Fruit fly (Drosophila melanogaster) whole organism, embryonic: ENCODE measurements around the gene Fpgs1.
A peak's percentile ranks its signal among the peaks of the same experiment; 100 is the strongest.

Experiments used
- BEAF-32 ChIP-seq: fragments of 200-800 bp; sonication (Bioruptor generic); optimal IDR thresholded peaks from 3 replicates; lab custom pipeline; 2017; ENCODE audit warnings: missing biosample characterization, missing genetic modification characterization, mild to moderate bottlenecking, moderate library complexity, missing genetic modification reagents
- Blimp-1 ChIP-seq: fragments of 200-800 bp; sonication (Bioruptor generic); optimal IDR thresholded peaks from 3 replicates; lab custom pipeline; 2018; ENCODE audit warnings: missing biosample characterization, missing genetic modification characterization, mild to moderate bottlenecking, moderate library complexity, missing genetic modification reagents
- CG10267 ChIP-seq: fragments of 200-800 bp; sonication (Bioruptor generic); optimal IDR thresholded peaks from 2 replicates; lab custom pipeline; 2018; ENCODE audit warnings: missing biosample characterization, mild to moderate bottlenecking, missing genetic modification characterization, moderate library complexity
- CG10321 ChIP-seq: fragments of 200-800 bp; sonication (Bioruptor generic); IDR thresholded peaks from 2 replicates; pipeline ENCODE4 v1.3.6; 2022; ENCODE audit warnings: missing biosample characterization, missing genetic modification characterization
- CG10462 ChIP-seq: fragments of 200-800 bp; sonication (Bioruptor generic); optimal IDR thresholded peaks from 2 replicates; lab custom pipeline; 2016; ENCODE audit warnings: missing biosample characterization, missing genetic modification characterization
- CG14441 ChIP-seq: fragments of 200-800 bp; sonication (Bioruptor generic); IDR thresholded peaks from 2 replicates; pipeline ENCODE4 v1.3.6; 2022; ENCODE audit warnings: missing biosample characterization, missing genetic modification characterization
- CG17568 ChIP-seq: fragments of 200-800 bp; sonication (Bioruptor generic); optimal IDR thresholded peaks from 2 replicates; lab custom pipeline; 2018; ENCODE audit warnings: missing biosample characterization, mild to moderate bottlenecking, missing genetic modification characterization, moderate library complexity
- CG2120 ChIP-seq: fragments of 200-800 bp; sonication (Bioruptor generic); optimal IDR thresholded peaks from 3 replicates; lab custom pipeline; 2016; ENCODE audit warnings: missing biosample characterization, missing genetic modification characterization
- CG31365 ChIP-seq: fragments of 200-800 bp; sonication (Bioruptor generic); optimal IDR thresholded peaks from 2 replicates; lab custom pipeline; 2018; ENCODE audit warnings: missing biosample characterization, mild to moderate bottlenecking, missing genetic modification characterization
- CG32767 ChIP-seq: fragments of 200-800 bp; sonication (Bioruptor generic); IDR thresholded peaks from 2 replicates; pipeline ENCODE4 v1.3.6; 2022; ENCODE audit warnings: missing biosample characterization, missing genetic modification characterization
- CG4617 ChIP-seq: fragments of 200-800 bp; sonication (Bioruptor generic); optimal IDR thresholded peaks from 3 replicates; lab custom pipeline; 2016; ENCODE audit warnings: missing biosample characterization, missing genetic modification characterization, borderline replicate concordance
- CG6765 ChIP-seq: fragments of 200-800 bp; sonication (Bioruptor generic); optimal IDR thresholded peaks from 3 replicates; lab custom pipeline; 2017; ENCODE audit warnings: missing biosample characterization, mild to moderate bottlenecking, missing genetic modification characterization
- CG7786 ChIP-seq: fragments of 200-800 bp; sonication (Bioruptor generic); optimal IDR thresholded peaks from 2 replicates; lab custom pipeline; 2016; ENCODE audit warnings: missing biosample characterization, missing genetic modification characterization
- CG8290 ChIP-seq, 3 experiments: fragments of 200-800 bp; sonication (Bioruptor generic); optimal IDR thresholded peaks; 2 replicates each; lab custom pipeline; 2016 to 2019; ENCODE audit warnings: missing biosample characterization in 3 of 3, missing genetic modification characterization in 3 of 3, mild to moderate bottlenecking in 2 of 3, moderate library complexity in 1 of 3
- CG8765 ChIP-seq: fragments of 200-800 bp; sonication (Bioruptor generic); IDR thresholded peaks from 2 replicates; pipeline ENCODE4 v1.3.6; 2022; ENCODE audit warnings: missing biosample characterization, missing genetic modification characterization
- CG9817 ChIP-seq: fragments of 200-800 bp; sonication (Bioruptor generic); optimal IDR thresholded peaks from 2 replicates; lab custom pipeline; 2018; ENCODE audit warnings: missing biosample characterization, mild to moderate bottlenecking, missing genetic modification characterization, moderate library complexity
- CG9932 ChIP-seq: fragments of 200-800 bp; sonication (Bioruptor generic); IDR thresholded peaks from 2 replicates; pipeline ENCODE4 v1.3.6; 2022; ENCODE audit warnings: missing biosample characterization, missing genetic modification characterization
- Chrac-16 ChIP-seq: fragments of 200-800 bp; sonication (Bioruptor generic); optimal IDR thresholded peaks from 3 replicates; lab custom pipeline; 2016; ENCODE audit warnings: missing biosample characterization, missing genetic modification characterization
- CoRest ChIP-seq: fragments of 200-800 bp; sonication (Bioruptor generic); optimal IDR thresholded peaks from 3 replicates; lab custom pipeline; 2018; ENCODE audit warnings: missing biosample characterization, mild to moderate bottlenecking, missing genetic modification characterization, moderate library complexity
- Dad ChIP-seq: fragments of 200-800 bp; sonication (Bioruptor generic); optimal IDR thresholded peaks from 3 replicates; lab custom pipeline; 2016; ENCODE audit warnings: missing biosample characterization, missing genetic modification characterization
- Dip2 ChIP-seq: fragments of 200-800 bp; sonication (Bioruptor generic); IDR thresholded peaks from 2 replicates; pipeline ENCODE4 v1.3.6; 2022; ENCODE audit warnings: missing biosample characterization, missing genetic modification characterization
- Myb ChIP-seq: fragments of 200-800 bp; sonication (Bioruptor generic); optimal IDR thresholded peaks from 2 replicates; lab custom pipeline; 2016; ENCODE audit warnings: missing biosample characterization, missing genetic modification characterization
- Neu2 ChIP-seq: fragments of 200-800 bp; sonication (Bioruptor generic); optimal IDR thresholded peaks from 3 replicates; lab custom pipeline; 2016; ENCODE audit warnings: missing biosample characterization, missing genetic modification characterization, borderline replicate concordance
- Nf-YC ChIP-seq: fragments of 200-800 bp; optimal IDR thresholded peaks from 3 replicates; lab custom pipeline; 2019; ENCODE audit warnings: missing biosample characterization, mild to moderate bottlenecking, missing genetic modification characterization, moderate library complexity
- PHDP ChIP-seq: fragments of 200-800 bp; sonication (Bioruptor generic); optimal IDR thresholded peaks from 3 replicates; lab custom pipeline; 2018; ENCODE audit warnings: missing biosample characterization, mild to moderate bottlenecking, missing genetic modification characterization, moderate library complexity
- Rx ChIP-seq: fragments of 200-800 bp; sonication (Bioruptor generic); IDR thresholded peaks from 2 replicates; pipeline ENCODE4 v1.3.6; 2022; ENCODE audit warnings: missing biosample characterization, missing genetic modification characterization
- Sry-δ ChIP-seq: fragments of 200-800 bp; sonication (Bioruptor generic); optimal IDR thresholded peaks from 2 replicates; lab custom pipeline; 2016; ENCODE audit warnings: missing biosample characterization, missing genetic modification characterization
- Trl ChIP-seq, 3 experiments: fragments of >200 bp in 2 of 3; fragments of 200-800 bp in 1 of 3; sonication (Bioruptor generic) in 1 of 3; optimal IDR thresholded peaks; 2 replicates in 1 of 3; 3 replicates in 2 of 3; lab custom pipeline; 2016 to 2017; ENCODE audit warnings: missing biosample characterization in 1 of 3, missing genetic modification characterization in 1 of 3
- Xrp1 ChIP-seq: fragments of 200-800 bp; sonication (Bioruptor generic); IDR thresholded peaks from 2 replicates; pipeline ENCODE4 v1.3.6; 2022; ENCODE audit warnings: missing biosample characterization, missing genetic modification characterization
- amos ChIP-seq: fragments of 200-800 bp; sonication (Bioruptor generic); IDR thresholded peaks from 2 replicates; pipeline ENCODE4 v1.3.6; 2022; ENCODE audit warnings: missing biosample characterization, missing genetic modification characterization; ENCODE audit not compliant: partially characterized antibody
- aop ChIP-seq: fragments of 200-800 bp; sonication (Bioruptor generic); IDR thresholded peaks from 2 replicates; pipeline ENCODE4 v1.3.6; 2022; ENCODE audit warnings: missing biosample characterization, missing genetic modification characterization
- ara ChIP-seq: fragments of 200-800 bp; sonication (Bioruptor generic); IDR thresholded peaks from 2 replicates; pipeline ENCODE4 v1.3.6; 2022; ENCODE audit warnings: missing biosample characterization, missing genetic modification characterization
- br ChIP-seq: fragments of >200 bp; optimal IDR thresholded peaks from 2 replicates; lab custom pipeline; 2017
- chinmo ChIP-seq: fragments of 200-800 bp; sonication (Bioruptor generic); IDR thresholded peaks from 4 replicates; pipeline ENCODE4 v1.3.6; 2022; ENCODE audit warnings: missing biosample characterization, missing genetic modification characterization; ENCODE audit not compliant: partially characterized antibody
- emc ChIP-seq: fragments of 200-800 bp; sonication (Bioruptor generic); optimal IDR thresholded peaks from 2 replicates; lab custom pipeline; 2016; ENCODE audit warnings: missing biosample characterization, missing genetic modification characterization
- fu2 ChIP-seq: fragments of 200-800 bp; sonication (Bioruptor generic); optimal IDR thresholded peaks from 2 replicates; lab custom pipeline; 2016; ENCODE audit warnings: missing biosample characterization, missing genetic modification characterization
- gce ChIP-seq: fragments of 200-800 bp; sonication (Bioruptor generic); IDR thresholded peaks from 3 replicates; pipeline ENCODE4 v1.3.6; 2022; ENCODE audit warnings: missing biosample characterization, missing genetic modification characterization
- gro ChIP-seq: fragments of 200-800 bp; sonication (Bioruptor generic); optimal IDR thresholded peaks from 2 replicates; lab custom pipeline; 2016; ENCODE audit warnings: missing biosample characterization, missing genetic modification characterization
- ind ChIP-seq: fragments of 200-800 bp; sonication (Bioruptor generic); optimal IDR thresholded peaks from 3 replicates; lab custom pipeline; 2016; ENCODE audit warnings: missing biosample characterization, missing genetic modification characterization
- lilli ChIP-seq: fragments of 200-800 bp; sonication (Bioruptor generic); optimal IDR thresholded peaks from 3 replicates; lab custom pipeline; 2016; ENCODE audit warnings: missing biosample characterization, missing genetic modification characterization
- mam ChIP-seq: fragments of 200-800 bp; sonication (Bioruptor generic); optimal IDR thresholded peaks from 3 replicates; lab custom pipeline; 2016; ENCODE audit warnings: missing biosample characterization, missing genetic modification characterization
- oc ChIP-seq: fragments of 200-800 bp; sonication (Bioruptor generic); optimal IDR thresholded peaks from 2 replicates; lab custom pipeline; 2018; ENCODE audit warnings: missing biosample characterization, mild to moderate bottlenecking, missing genetic modification characterization, moderate library complexity
- pho ChIP-seq: fragments of 200-800 bp; sonication (Bioruptor generic); optimal IDR thresholded peaks from 2 replicates; lab custom pipeline; 2016; ENCODE audit warnings: missing biosample characterization, missing genetic modification characterization
- rib ChIP-seq: fragments of 200-800 bp; sonication (Bioruptor generic); IDR thresholded peaks from 2 replicates; pipeline ENCODE4 v1.3.6; 2022; ENCODE audit warnings: missing biosample characterization, missing genetic modification characterization
- row ChIP-seq: fragments of 200-800 bp; sonication (Bioruptor generic); IDR thresholded peaks from 3 replicates; pipeline ENCODE4 v1.3.6; 2022; ENCODE audit warnings: missing biosample characterization, missing genetic modification characterization
- sens ChIP-seq: fragments of 200-800 bp; sonication (Bioruptor generic); peaks from one replicate; lab custom pipeline; 2016; ENCODE audit warnings: missing biosample characterization, missing genetic modification characterization
- ssp ChIP-seq: fragments of 200-800 bp; sonication (Bioruptor generic); IDR thresholded peaks from 2 replicates; pipeline ENCODE4 v1.3.6; 2022; ENCODE audit warnings: missing biosample characterization, missing genetic modification characterization
- wor ChIP-seq: fragments of 200-800 bp; sonication (Bioruptor generic); IDR thresholded peaks from 2 replicates; pipeline ENCODE4 v1.3.6; 2022; ENCODE audit warnings: missing biosample characterization, missing genetic modification characterization
- zen2 ChIP-seq: fragments of 200-800 bp; sonication (Bioruptor generic); IDR thresholded peaks from 3 replicates; pipeline ENCODE4 v1.3.6; 2022; ENCODE audit warnings: missing biosample characterization, missing genetic modification characterization; ENCODE audit not compliant: partially characterized antibody

The Fpgs1 gene

DNA sequence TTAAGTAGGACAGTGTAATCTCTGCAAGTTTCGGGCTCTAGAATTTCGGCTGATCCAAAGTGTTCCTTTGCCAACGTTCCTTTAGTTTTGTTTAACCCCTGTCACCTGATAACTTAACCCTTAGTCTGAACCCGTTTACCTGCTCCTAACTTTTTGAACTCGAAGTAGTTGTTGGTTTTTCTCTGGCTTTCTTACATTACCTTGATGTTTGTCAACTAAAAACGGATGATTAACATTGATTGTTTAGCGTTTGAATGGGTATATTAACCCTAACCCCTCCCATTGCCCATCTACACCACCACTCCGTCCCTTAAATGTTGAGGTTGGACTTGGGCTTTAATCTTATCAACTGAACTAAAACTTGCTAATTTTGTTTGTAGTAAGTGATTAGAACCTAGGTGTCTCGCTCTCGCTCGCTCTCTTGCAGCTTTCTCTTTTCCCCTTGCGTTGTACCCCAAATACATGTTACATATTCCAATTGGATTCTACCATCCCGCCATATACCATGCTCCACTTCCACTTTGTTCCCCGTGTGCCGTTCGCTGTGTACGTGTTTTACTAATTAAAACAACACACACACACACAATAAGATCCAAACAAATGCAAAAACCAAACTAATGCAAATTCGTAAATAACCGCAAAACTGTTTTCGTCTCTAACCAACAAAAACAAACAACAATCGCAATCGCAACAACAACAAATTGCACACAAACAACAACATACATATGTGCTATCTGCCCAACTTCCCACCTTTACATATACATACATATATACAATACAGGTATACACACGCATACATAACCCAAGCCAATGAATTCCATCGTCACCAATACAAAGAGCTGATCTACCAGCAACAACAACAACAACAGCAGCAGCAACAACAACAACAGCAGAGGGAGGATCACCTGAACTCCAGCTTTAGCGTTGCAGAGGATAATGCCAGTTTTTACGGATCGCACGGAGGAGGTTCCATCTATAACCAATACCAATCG is 10.6 kb upstream of the Fpgs1 start (continued):
- no peak for TF ChIP-seq Dad (GFP tag; lab: Kevin White, UChicago)
- TF ChIP-seq Nf-YC (tag; lab: Kevin White, UChicago), result peak; percentile 85
- no peak for TF ChIP-seq CG8290 (GFP tag; optimal IDR thresholded peaks at IDR 0.05; lab: Kevin White, UChicago)
- TF ChIP-seq CG8290 (tag; optimal IDR thresholded peaks at IDR 0.05; lab: Kevin White, UChicago), result no peak
- TF ChIP-seq Dip2, result no peak
- TF ChIP-seq CG7786 (GFP tag; lab: Kevin White, UChicago), result peak; percentile 18
- no peak for TF ChIP-seq CG4617 (GFP tag; lab: Kevin White, UChicago)
- no peak for TF ChIP-seq CG10321 (GFP tag; lab: Robert Waterston, UW)
- no peak for TF ChIP-seq gce (GFP tag; lab: Robert Waterston, UW)
- no peak for TF ChIP-seq Xrp1 (GFP tag; lab: Robert Waterston, UW)
- no peak for TF ChIP-seq CG9817 (tag; lab: Kevin White, UChicago)
- TF ChIP-seq lilli (GFP tag; lab: Kevin White, UChicago), result no peak
- TF ChIP-seq ara (GFP tag; lab: Robert Waterston, UW), result no peak
- TF ChIP-seq CoRest, result no peak
- TF ChIP-seq pho (GFP tag; lab: Kevin White, UChicago), result peak; percentile 1
- no peak for TF ChIP-seq Rx (GFP tag; lab: Robert Waterston, UW)
- no peak for TF ChIP-seq Myb (GFP tag; lab: Kevin White, UChicago)
- TF ChIP-seq CG32767 (GFP tag; lab: Robert Waterston, UW), result no peak
- TF ChIP-seq gro (GFP tag; lab: Kevin White, UChicago), result no peak
- TF ChIP-seq CG17568, result no peak
- peak; percentile 50 for TF ChIP-seq sens (GFP tag; lab: Kevin White, UChicago)
- TF ChIP-seq BEAF-32 (GFP tag; lab: Kevin White, UChicago), result no peak
- 0 out of 4 replicates have a peak, but pooled peaks have one; percentile 49 for TF ChIP-seq chinmo (GFP tag; lab: Robert Waterston, UW)
- TF ChIP-seq emc (GFP tag; lab: Kevin White, UChicago), result no peak
- TF ChIP-seq Neu2 (GFP tag; lab: Kevin White, UChicago), result no peak
- no peak for TF ChIP-seq ssp (GFP tag; lab: Robert Waterston, UW)
- no peak for TF ChIP-seq PHDP (tag; lab: Kevin White, UChicago)
- no peak for TF ChIP-seq br
- TF ChIP-seq fu2 (GFP tag; lab: Kevin White, UChicago), result no peak
- no peak for TF ChIP-seq oc
- no peak for TF ChIP-seq CG10462 (GFP tag; lab: Kevin White, UChicago)
- no peak for TF ChIP-seq aop (GFP tag; lab: Robert Waterston, UW)
- TF ChIP-seq Chrac-16 (GFP tag; lab: Kevin White, UChicago), result no peak
- no peak for TF ChIP-seq rib
- peak; percentile 24; the same call in 1 of the 2 replicates for TF ChIP-seq CG9932 (GFP tag; lab: Robert Waterston, UW)
- peak; percentile 12 for TF ChIP-seq mam (GFP tag; lab: Kevin White, UChicago)
- TF ChIP-seq Sry-δ (GFP tag; lab: Kevin White, UChicago), result no peak
- no peak for TF ChIP-seq CG10267 (tag; lab: Kevin White, UChicago)
- no peak for TF ChIP-seq zen2 (GFP tag; lab: Robert Waterston, UW)
- TF ChIP-seq ind (GFP tag; lab: Kevin White, UChicago), result no peak
- TF ChIP-seq CG2120 (GFP tag; lab: Kevin White, UChicago), result peak; percentile 60
- no peak for TF ChIP-seq CG14441
- no peak for TF ChIP-seq CG8765
- no peak for TF ChIP-seq amos (GFP tag; lab: Robert Waterston, UW)
- TF ChIP-seq CG31365 (tag; lab: Kevin White, UChicago), result no peak
- TF ChIP-seq wor (GFP tag; lab: Robert Waterston, UW), result no peak
- TF ChIP-seq CG6765, result no peak
- peak in 1 of 2 experiments; percentile 4 for TF ChIP-seq Trl (optimal IDR thresholded peaks at IDR 0.05; lab: Kevin White, UChicago)
- no peak for TF ChIP-seq Trl (GFP tag; optimal IDR thresholded peaks at IDR 0.05; lab: Kevin White, UChicago)
- TF ChIP-seq row (GFP tag; lab: Robert Waterston, UW), result peak; percentile 43; the same call in 1 of the 3 replicates
- TF ChIP-seq Blimp-1 (GFP tag; lab: Kevin White, UChicago), result no peak
